Worm (Caenorhabditis elegans): ENCODE measurements around the gene H04D03.2.

Gene H04D03.2

ce11 chrIII:10415822-10416221, 26.4 kb downstream of the H04D03.2 start, which contains the start of gene ymel-1 (continued):
- TF ChIP-seq F57A8.1 (GFP tag; optimal IDR thresholded peaks at IDR 0.05): no peak
- no peak for TF ChIP-seq him-1 (tag; optimal IDR thresholded peaks at IDR 0.05)
- no peak for TF ChIP-seq hsf-1 (GFP tag; IDR thresholded peaks at IDR 0.05)
- no peak for TF ChIP-seq rcor-1 (GFP tag; IDR thresholded peaks at IDR 0.05)
- TF ChIP-seq madf-3 (GFP tag; IDR thresholded peaks at IDR 0.05): no peak
- TF ChIP-seq F57C9.4 (tag; optimal IDR thresholded peaks at IDR 0.05): no peak
- peak; percentile 88 for TF ChIP-seq mcd-1 (GFP tag; IDR thresholded peaks at IDR 0.05)
- no peak for TF ChIP-seq sptf-2 (GFP tag; optimal IDR thresholded peaks at IDR 0.05)
- TF ChIP-seq T26A5.8 (tag; optimal IDR thresholded peaks at IDR 0.05): no peak
- no peak for TF ChIP-seq hrde-1 (tag; optimal IDR thresholded peaks at IDR 0.05; ENCODE audit: borderline replicate concordance)
- TF ChIP-seq die-1 (tag; optimal IDR thresholded peaks at IDR 0.05): no peak
- TF ChIP-seq somi-1 (GFP tag; optimal IDR thresholded peaks at IDR 0.05): no peak
- no peak for TF ChIP-seq T07F8.4 (tag; optimal IDR thresholded peaks at IDR 0.05)
- no peak for TF ChIP-seq attf-6 (GFP tag; IDR thresholded peaks at IDR 0.05)
- peak; percentile 25 for TF ChIP-seq ztf-18 (tag; optimal IDR thresholded peaks at IDR 0.05)
- TF ChIP-seq ztf-28 (GFP tag; IDR thresholded peaks at IDR 0.05): no peak
- TF ChIP-seq ceh-79 (tag; optimal IDR thresholded peaks at IDR 0.05): no peak
- TF ChIP-seq lin-54 (GFP tag; optimal IDR thresholded peaks at IDR 0.05): peak; percentile 11
- TF ChIP-seq F33H1.4 (GFP tag; IDR thresholded peaks at IDR 0.05): 0 out of 2 replicates have a peak, but pooled peaks have one; percentile 9
- no peak for TF ChIP-seq rpc-1 (optimal IDR thresholded peaks at IDR 0.05)
- TF ChIP-seq rpc-1 (tag; optimal IDR thresholded peaks at IDR 0.05): no peak
- TF ChIP-seq C06A6.2 (GFP tag; conservative IDR thresholded peaks at IDR 0.05): no peak
- no peak for TF ChIP-seq ets-4 (GFP tag; optimal IDR thresholded peaks at IDR 0.05)
- no peak for TF ChIP-seq Y67H2A.10 (GFP tag; conservative IDR thresholded peaks at IDR 0.05)
- no peak for TF ChIP-seq ceh-58 (GFP tag; IDR thresholded peaks at IDR 0.05)
- no peak for TF ChIP-seq nfya-2 (GFP tag; IDR thresholded peaks at IDR 0.05)
- no peak for TF ChIP-seq hlh-12 (tag; optimal IDR thresholded peaks at IDR 0.05)
- TF ChIP-seq xnd-1 (tag; optimal IDR thresholded peaks at IDR 0.05): no peak
- no peak for TF ChIP-seq mxl-1 (tag; optimal IDR thresholded peaks at IDR 0.05)
- TF ChIP-seq lin-26 (GFP tag; IDR thresholded peaks at IDR 0.05): no peak
- TF ChIP-seq fkh-3 (tag; optimal IDR thresholded peaks at IDR 0.05): no peak
- no peak for TF ChIP-seq nhr-179 (tag; optimal IDR thresholded peaks at IDR 0.05)
- TF ChIP-seq F49E8.2 (tag; optimal IDR thresholded peaks at IDR 0.05; ENCODE audit: insufficient read depth): no peak
- no peak for TF ChIP-seq sea-2 (GFP tag; IDR thresholded peaks at IDR 0.05)
- TF ChIP-seq Y56A3A.18 (GFP tag; IDR thresholded peaks at IDR 0.05): no peak
- no peak for TF ChIP-seq hmg-1.2 (GFP tag; IDR thresholded peaks at IDR 0.05)
- no peak for TF ChIP-seq F37B4.10 (GFP tag; IDR thresholded peaks at IDR 0.05)
- TF ChIP-seq B0336.3 (GFP tag; IDR thresholded peaks at IDR 0.05): peak; percentile 51; the same call in 1 of the 2 replicates
- TF ChIP-seq pha-4 (tag; optimal IDR thresholded peaks at IDR 0.05): no peak
- no peak for TF ChIP-seq F10E7.11 (tag; optimal IDR thresholded peaks at IDR 0.05)
- TF ChIP-seq nhr-80 (tag; optimal IDR thresholded peaks at IDR 0.05): peak; percentile 28
- TF ChIP-seq nhr-90 (tag; optimal IDR thresholded peaks at IDR 0.05): peak; percentile 19
- no peak for TF ChIP-seq unc-130 (GFP tag; optimal IDR thresholded peaks at IDR 0.05)
- TF ChIP-seq lin-35 (GFP tag; optimal IDR thresholded peaks at IDR 0.05): peak in 1 of 3 experiments; percentile 42
- no peak for TF ChIP-seq Y95B8A.8 (GFP tag; IDR thresholded peaks at IDR 0.05)
- no peak for TF ChIP-seq F39B2.1 (GFP tag; IDR thresholded peaks at IDR 0.05)
- TF ChIP-seq efl-1 (GFP tag; optimal IDR thresholded peaks at IDR 0.05): no peak
- TF ChIP-seq attf-3 (GFP tag; conservative IDR thresholded peaks at IDR 0.05): no peak
- TF ChIP-seq gei-17 (GFP tag; optimal IDR thresholded peaks at IDR 0.05): no peak
- no peak for TF ChIP-seq hlh-26 (GFP tag; conservative IDR thresholded peaks at IDR 0.05)
- no peak for TF ChIP-seq lir-1 (GFP tag; conservative IDR thresholded peaks at IDR 0.05)
